Worm (Caenorhabditis elegans) whole organism, L4 larva: ENCODE results near the gene Y7A9D.1.
A peak's percentile ranks its signal among the peaks of the same experiment; 100 is the strongest.

Experiments used
- D1046.2 ChIP-seq: fragments of 200-800 bp; sonication (Bioruptor generic); IDR thresholded peaks from 2 replicates; pipeline ENCODE4 v1.3.6; 2022; ENCODE audit warnings: missing genetic modification characterization, missing compliant biosample characterization
- F10B5.3 ChIP-seq: sonication (generic microtip); optimal IDR thresholded peaks from 2 replicates; lab custom pipeline; 2016; ENCODE audit warnings: mild to moderate bottlenecking, missing genetic modification characterization, missing compliant biosample characterization
- F44E2.7 ChIP-seq: fragments of 200-800 bp; sonication (Bioruptor generic); IDR thresholded peaks from 2 replicates; pipeline ENCODE4 v2.1.2; 2022; ENCODE audit warnings: missing genetic modification characterization, missing compliant biosample characterization
- R02D3.7 ChIP-seq: fragments of 150-350 bp; sonication (generic microtip); optimal IDR thresholded peaks from 3 replicates; lab custom pipeline; 2014; ENCODE audit warnings: missing biosample characterization, missing genetic modification characterization
- Y48G9A.11 ChIP-seq: fragments of 200-800 bp; sonication (Bioruptor generic); IDR thresholded peaks from 2 replicates; pipeline ENCODE4 v1.3.6; 2022; ENCODE audit warnings: missing genetic modification reagents, missing genetic modification characterization, missing compliant biosample characterization
- Y75B8A.6 ChIP-seq: fragments of 200-800 bp; sonication (Bioruptor generic); IDR thresholded peaks from 2 replicates; pipeline ENCODE4 v1.3.6; 2022; ENCODE audit warnings: missing genetic modification reagents, missing genetic modification characterization, missing compliant biosample characterization
- aly-2 ChIP-seq: sonication (generic microtip); optimal IDR thresholded peaks from 2 replicates; lab custom pipeline; 2018; ENCODE audit warnings: missing biosample characterization, missing genetic modification characterization
- ceh-20 ChIP-seq: fragments of 200-800 bp; sonication (Bioruptor generic); IDR thresholded peaks from 2 replicates; pipeline ENCODE4 v1.3.6; 2022; ENCODE audit warnings: missing genetic modification reagents, missing genetic modification characterization, missing compliant biosample characterization
- ceh-32 ChIP-seq: sonication (generic microtip); optimal IDR thresholded peaks from 2 replicates; lab custom pipeline; 2016; ENCODE audit warnings: mild to moderate bottlenecking, missing genetic modification characterization, missing compliant biosample characterization; ENCODE audit not compliant: poor library complexity
- ceh-44 ChIP-seq: fragments of 200-800 bp; sonication (Bioruptor generic); IDR thresholded peaks from 2 replicates; pipeline ENCODE4 v1.3.6; 2022; ENCODE audit warnings: missing genetic modification reagents, missing genetic modification characterization, missing compliant biosample characterization
- daf-8 ChIP-seq: fragments of 200-800 bp; sonication (Bioruptor generic); IDR thresholded peaks from 2 replicates; pipeline ENCODE4 v1.3.6; 2022; ENCODE audit warnings: missing genetic modification characterization, missing compliant biosample characterization
- dmd-6 ChIP-seq: fragments of 200-800 bp; sonication (Bioruptor generic); IDR thresholded peaks from 2 replicates; pipeline ENCODE4 v1.3.6; 2022; ENCODE audit warnings: missing genetic modification reagents, missing genetic modification characterization, missing compliant biosample characterization
- duxl-1 ChIP-seq: sonication (generic microtip); optimal IDR thresholded peaks from 2 replicates; lab custom pipeline; 2016; ENCODE audit warnings: mild to moderate bottlenecking, missing genetic modification characterization, moderate library complexity, missing compliant biosample characterization; ENCODE audit not compliant: poor library complexity
- gei-8 ChIP-seq: fragments of 200-800 bp; sonication (Bioruptor generic); optimal IDR thresholded peaks from 2 replicates; lab custom pipeline; 2018; ENCODE audit warnings: mild to moderate bottlenecking, missing genetic modification characterization, missing compliant biosample characterization
- hif-1 ChIP-seq, 2 experiments: sonication (generic microtip); optimal IDR thresholded peaks; 2 replicates each; lab custom pipeline; 2016 to 2017; ENCODE audit warnings: missing compliant biosample characterization in 2 of 2, missing genetic modification characterization in 2 of 2, missing genetic modification reagents in 2 of 2, missing genotype in 2 of 2, mild to moderate bottlenecking in 1 of 2
- hmg-1.1 ChIP-seq: fragments of 200-800 bp; sonication (Bioruptor generic); IDR thresholded peaks from 2 replicates; pipeline ENCODE4 v1.3.6; 2022; ENCODE audit warnings: missing genetic modification reagents, missing genetic modification characterization, missing compliant biosample characterization
- jun-1 ChIP-seq: fragments of 150-350 bp; optimal IDR thresholded peaks from 2 replicates; lab custom pipeline; 2014; ENCODE audit warnings: missing biosample characterization, missing genetic modification reagents, missing genetic modification characterization
- lin-13 ChIP-seq: fragments of 150-350 bp; optimal IDR thresholded peaks from 2 replicates; lab custom pipeline; 2014; ENCODE audit warnings: missing biosample characterization, missing genetic modification reagents, missing genetic modification characterization
- lin-38 ChIP-seq: fragments of 200-800 bp; sonication (Bioruptor generic); IDR thresholded peaks from 2 replicates; pipeline ENCODE4 v1.3.6; 2022; ENCODE audit warnings: missing genetic modification reagents, missing genetic modification characterization, missing compliant biosample characterization
- lir-3 ChIP-seq: sonication (generic microtip); optimal IDR thresholded peaks from 2 replicates; lab custom pipeline; 2016; ENCODE audit warnings: mild to moderate bottlenecking, missing genetic modification characterization, missing compliant biosample characterization
- lsy-2 ChIP-seq, 2 experiments: fragments of 150-350 bp in 1 of 2; sonication (generic microtip) in 1 of 2; optimal IDR thresholded peaks; 2 replicates each; lab custom pipeline; 2014 to 2017; ENCODE audit warnings: missing biosample characterization in 2 of 2, missing genetic modification characterization in 2 of 2
- madf-9 ChIP-seq: fragments of 200-800 bp; sonication (Bioruptor generic); conservative IDR thresholded peaks from 2 replicates; pipeline ENCODE4 v1.3.6; 2022; ENCODE audit warnings: missing genetic modification reagents, missing genetic modification characterization, missing compliant biosample characterization
- mdt-29 ChIP-seq: fragments of 200-800 bp; sonication (Bioruptor generic); IDR thresholded peaks from 2 replicates; pipeline ENCODE4 v1.3.6; 2022; ENCODE audit warnings: missing genetic modification reagents, missing genetic modification characterization, missing compliant biosample characterization
- mep-1 ChIP-seq: fragments of 150-350 bp; sonication (generic microtip); optimal IDR thresholded peaks from 3 replicates; lab custom pipeline; 2014; ENCODE audit warnings: missing biosample characterization, missing genetic modification characterization
- mes-2 ChIP-seq: sonication (generic microtip); optimal IDR thresholded peaks from 2 replicates; lab custom pipeline; 2016; ENCODE audit warnings: missing genotype, mild to moderate bottlenecking, missing genetic modification characterization, missing compliant biosample characterization; ENCODE audit not compliant: poor library complexity, severe bottlenecking
- mxl-2 ChIP-seq: fragments of 200-800 bp; sonication (Bioruptor generic); conservative IDR thresholded peaks from 2 replicates; pipeline ENCODE4 v1.3.6; 2022; ENCODE audit warnings: missing genetic modification reagents, missing genetic modification characterization, missing compliant biosample characterization
- nhr-10 ChIP-seq: fragments of 150-350 bp; optimal IDR thresholded peaks from 2 replicates; lab custom pipeline; 2014; ENCODE audit warnings: missing biosample characterization, missing genetic modification characterization
- nhr-102 ChIP-seq: sonication (generic microtip); optimal IDR thresholded peaks from 2 replicates; lab custom pipeline; 2016; ENCODE audit warnings: mild to moderate bottlenecking, missing genetic modification characterization, moderate library complexity, missing compliant biosample characterization
- nhr-111 ChIP-seq: fragments of 200-800 bp; sonication (Bioruptor generic); optimal IDR thresholded peaks from 2 replicates; lab custom pipeline; 2018; ENCODE audit warnings: mild to moderate bottlenecking, missing genetic modification characterization, missing compliant biosample characterization
- nhr-237 ChIP-seq: sonication (generic microtip); optimal IDR thresholded peaks from 2 replicates; lab custom pipeline; 2017; ENCODE audit warnings: missing biosample characterization, missing genetic modification characterization
- nhr-28 ChIP-seq: fragments of 150-350 bp; optimal IDR thresholded peaks from 2 replicates; lab custom pipeline; 2014; ENCODE audit warnings: missing biosample characterization, missing genetic modification characterization
- nhr-77 ChIP-seq: fragments of 150-350 bp; optimal IDR thresholded peaks from 2 replicates; lab custom pipeline; 2014; ENCODE audit warnings: missing biosample characterization, missing genetic modification characterization
- pqm-1 ChIP-seq: sonication (generic microtip); optimal IDR thresholded peaks from 2 replicates; lab custom pipeline; 2017; ENCODE audit warnings: missing biosample characterization, missing genetic modification characterization
- rbr-2 ChIP-seq: sonication (generic microtip); optimal IDR thresholded peaks from 2 replicates; lab custom pipeline; 2016; ENCODE audit warnings: missing genotype, missing genetic modification characterization, missing compliant biosample characterization
- sdz-12 ChIP-seq: fragments of 200-800 bp; sonication (Bioruptor generic); optimal IDR thresholded peaks from 2 replicates; lab custom pipeline; 2018; ENCODE audit warnings: mild to moderate bottlenecking, missing genetic modification characterization, missing compliant biosample characterization
- spr-3 ChIP-seq: fragments of 200-800 bp; sonication (Bioruptor generic); optimal IDR thresholded peaks from 2 replicates; lab custom pipeline; 2018; ENCODE audit warnings: mild to moderate bottlenecking, missing genetic modification characterization, missing compliant biosample characterization
- tag-97 ChIP-seq: fragments of 200-800 bp; sonication (Bioruptor generic); IDR thresholded peaks from 2 replicates; pipeline ENCODE4 v1.3.6; 2022; ENCODE audit warnings: missing genetic modification characterization, missing compliant biosample characterization
- tra-1 ChIP-seq: fragments of 200-800 bp; sonication (Bioruptor generic); IDR thresholded peaks from 2 replicates; pipeline ENCODE4 v1.3.6; 2022; ENCODE audit warnings: missing genetic modification reagents, missing genetic modification characterization, missing compliant biosample characterization
- unc-62 ChIP-seq, 3 experiments: fragments of 150-350 bp in 1 of 3; sonication (generic microtip); optimal IDR thresholded peaks in 2 of 3; peaks in 1 of 3; 1 replicate in 1 of 3; 2 replicates in 2 of 3; lab custom pipeline; 2014 to 2017; ENCODE audit warnings: missing biosample characterization in 3 of 3, missing genetic modification characterization in 3 of 3, missing genetic modification reagents in 3 of 3, missing genotype in 1 of 3
- zip-2 ChIP-seq: fragments of 150-350 bp; optimal IDR thresholded peaks from 2 replicates; lab custom pipeline; 2014; ENCODE audit warnings: missing biosample characterization, missing genetic modification characterization
- ztf-7 ChIP-seq: fragments of 150-350 bp; optimal IDR thresholded peaks from 2 replicates; lab custom pipeline; 2014; ENCODE audit warnings: missing biosample characterization, missing genetic modification characterization

The Y7A9D.1 gene

DNA sequence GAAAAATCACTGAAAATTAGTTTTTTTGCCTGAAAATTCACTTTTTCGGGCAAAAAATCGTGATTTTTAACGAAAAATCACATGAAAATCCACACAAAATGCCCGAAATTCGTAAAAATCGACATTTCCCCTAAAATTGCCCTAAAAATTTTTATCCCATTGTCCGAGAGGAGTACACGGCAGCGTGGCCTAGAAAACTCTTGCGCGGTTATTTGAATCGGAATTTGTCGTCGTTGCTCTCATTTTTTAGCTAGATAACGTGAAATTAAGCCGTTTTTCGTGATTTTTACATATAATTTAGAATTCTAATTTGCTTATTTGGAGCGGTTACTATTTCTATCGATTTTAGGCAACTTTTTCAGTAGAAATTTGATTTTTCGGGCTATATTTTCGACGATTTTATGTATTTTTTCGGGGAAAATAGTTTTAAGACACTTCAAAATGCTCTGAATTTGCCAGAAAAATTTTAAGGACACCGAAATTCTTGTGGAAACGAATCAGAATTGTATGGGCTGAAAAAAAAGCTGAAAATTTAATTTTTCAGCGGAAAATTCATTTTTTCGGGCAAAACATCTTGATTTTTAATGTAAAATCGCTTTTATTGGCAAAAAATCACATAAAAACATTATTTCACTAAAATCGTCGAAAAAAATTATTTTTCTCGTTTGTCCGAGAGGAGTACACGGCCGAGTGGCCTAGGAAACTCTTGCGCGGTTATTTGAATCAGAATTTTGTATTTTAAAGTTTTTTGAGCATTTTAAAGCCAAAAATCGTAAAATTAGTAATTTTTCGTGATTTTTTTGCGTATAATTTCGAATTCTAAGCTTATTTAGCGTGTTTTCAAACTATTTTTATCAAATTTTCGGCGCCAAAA is 33.3 kb upstream of the Y7A9D.1 start (continued):
- TF ChIP-seq madf-9 (GFP tag; lab: Robert Waterston, UW) (peak; percentile 82), lin-13 (GFP tag; lab: Kevin White, UChicago) (peak; percentile 1), F44E2.7 (GFP tag; lab: Robert Waterston, UW) (no peak), jun-1 (tag; lab: Kevin White, UChicago) (no peak), lsy-2 (tag; optimal IDR thresholded peaks at IDR 0.05; lab: Kevin White, UChicago) (peak in 1 of 2 experiments; percentile 75), nhr-111 (GFP tag; lab: Kevin White, UChicago) (no peak), ztf-7 (tag; lab: Kevin White, UChicago) (peak; percentile 17), pqm-1 (tag; lab: Kevin White, UChicago) (no peak), nhr-28 (peak; percentile 18), mxl-2 (peak; percentile 59; the same call in 1 of the 2 replicates), R02D3.7 (tag; lab: Kevin White, UChicago) (no peak), zip-2 (tag; lab: Kevin White, UChicago) (no peak), tra-1 (GFP tag; lab: Robert Waterston, UW) (peak; percentile 78), nhr-77 (tag; lab: Kevin White, UChicago) (no peak), nhr-102 (peak; percentile 33), daf-8 (GFP tag; lab: Robert Waterston, UW) (no peak), lin-38 (peak; percentile 76), D1046.2 (GFP tag; lab: Robert Waterston, UW) (peak; percentile 50; the same call in 1 of the 2 replicates), nhr-237 (tag; lab: Kevin White, UChicago) (no peak), Y48G9A.11 (GFP tag; lab: Robert Waterston, UW) (peak; percentile 85), lir-3 (tag; lab: Kevin White, UChicago) (no peak), unc-62 (GFP tag; optimal IDR thresholded peaks at IDR 0.05 in 1 of 2; lab: Kevin White, UChicago) (no peak), unc-62 (tag; optimal IDR thresholded peaks at IDR 0.05; lab: Kevin White, UChicago) (no peak), rbr-2 (tag; lab: Kevin White, UChicago) (peak; percentile 11), ceh-44 (0 out of 2 replicates have a peak, but pooled peaks have one; percentile 56), mdt-29 (GFP tag; lab: Robert Waterston, UW) (peak; percentile 65; the same call in 1 of the 2 replicates), ceh-20 (GFP tag; lab: Robert Waterston, UW) (peak; percentile 62), nhr-10 (no peak), mes-2 (peak; percentile 99), hmg-1.1 (GFP tag; lab: Robert Waterston, UW) (peak; percentile 32; the same call in 1 of the 2 replicates), Y75B8A.6 (GFP tag; lab: Robert Waterston, UW) (no peak), spr-3 (GFP tag; lab: Kevin White, UChicago) (peak; percentile 8), F10B5.3 (peak; percentile 45), aly-2 (no peak), duxl-1 (peak; percentile 86), tag-97 (GFP tag; lab: Robert Waterston, UW) (0 out of 2 replicates have a peak, but pooled peaks have one; percentile 63), hif-1 (tag; optimal IDR thresholded peaks at IDR 0.05; lab: Kevin White, UChicago) (peak; percentile 73 to 98), gei-8 (GFP tag; lab: Kevin White, UChicago) (peak; percentile 18), dmd-6 (GFP tag; lab: Robert Waterston, UW) (peak; percentile 69), ceh-32 (tag; lab: Kevin White, UChicago) (no peak), sdz-12 (peak; percentile 89), mep-1 (tag; lab: Kevin White, UChicago) (peak; percentile 31)
